Worm (Caenorhabditis elegans) whole organism, L3 larva: Measurements from ENCODE around the gene K02E11.4.

Experiments
- R02D3.7 ChIP-seq: fragments of 150-350 bp; optimal IDR thresholded peaks from 2 replicates; lab custom pipeline; 2014; ENCODE audit warnings: missing biosample characterization, missing genetic modification characterization
- aly-2 ChIP-seq: fragments of 150-350 bp; optimal IDR thresholded peaks from 2 replicates; lab custom pipeline; 2014; ENCODE audit warnings: missing biosample characterization, missing genetic modification characterization
- ceh-16 ChIP-seq: sonication (generic microtip); optimal IDR thresholded peaks from 2 replicates; lab custom pipeline; 2017; ENCODE audit warnings: missing biosample characterization, missing genetic modification characterization
- ceh-9 ChIP-seq: sonication (generic microtip); optimal IDR thresholded peaks from 2 replicates; lab custom pipeline; 2018; ENCODE audit warnings: missing biosample characterization, missing genetic modification characterization
- egl-27 ChIP-seq: sonication (generic microtip); optimal IDR thresholded peaks from 4 replicates; lab custom pipeline; 2017; ENCODE audit warnings: missing biosample characterization, missing genetic modification reagents, missing genetic modification characterization
- lin-15B ChIP-seq: fragments of 150-350 bp; optimal IDR thresholded peaks from 2 replicates; lab custom pipeline; 2014; ENCODE audit warnings: missing biosample characterization, missing genetic modification characterization
- lin-39 ChIP-seq: fragments of 150-350 bp; optimal IDR thresholded peaks from 2 replicates; lab custom pipeline; 2018; ENCODE audit warnings: missing biosample characterization, missing genetic modification reagents, missing genetic modification characterization
- nhr-11 ChIP-seq: fragments of 150-350 bp; optimal IDR thresholded peaks from 2 replicates; lab custom pipeline; 2014; ENCODE audit warnings: missing biosample characterization, missing genetic modification characterization
- nhr-76 ChIP-seq: fragments of 150-350 bp; sonication (generic microtip); optimal IDR thresholded peaks from 5 replicates; lab custom pipeline; 2014; ENCODE audit warnings: missing biosample characterization, missing genetic modification characterization
- skn-1 ChIP-seq: fragments of 150-350 bp; optimal IDR thresholded peaks from 2 replicates; lab custom pipeline; 2014; ENCODE audit warnings: missing biosample characterization, missing genetic modification characterization
- snpc-4 ChIP-seq: fragments of 150-350 bp; optimal IDR thresholded peaks from 2 replicates; lab custom pipeline; 2014; ENCODE audit warnings: missing biosample characterization, missing genetic modification characterization
- tbx-2 ChIP-seq: sonication (generic microtip); optimal IDR thresholded peaks from 2 replicates; lab custom pipeline; 2016; ENCODE audit warnings: mild to moderate bottlenecking, missing genetic modification characterization, missing compliant biosample characterization
- unc-39 ChIP-seq: sonication (generic microtip); optimal IDR thresholded peaks from 4 replicates; lab custom pipeline; 2017; ENCODE audit warnings: missing biosample characterization, missing genetic modification characterization
- zag-1 ChIP-seq: fragments of 150-350 bp; optimal IDR thresholded peaks from 2 replicates; lab custom pipeline; 2014; ENCODE audit warnings: missing biosample characterization, missing genetic modification characterization

ce11 chrV:14231656-14232055 lies 16.3 kb downstream of the K02E11.4 start:
- TF ChIP-seq nhr-11 (tag; lab: Kevin White, UChicago) (no peak), egl-27 (no peak), aly-2 (no peak), snpc-4 (tag; lab: Kevin White, UChicago) (no peak), zag-1 (tag; lab: Kevin White, UChicago) (no peak), lin-15B (tag; lab: Kevin White, UChicago) (no peak), ceh-9 (tag; lab: Kevin White, UChicago) (no peak), unc-39 (no peak), lin-39 (tag; lab: Kevin White, UChicago) (no peak), ceh-16 (tag; lab: Kevin White, UChicago) (no peak), skn-1 (tag; lab: Kevin White, UChicago) (no peak), tbx-2 (tag; lab: Kevin White, UChicago) (no peak), R02D3.7 (tag; lab: Kevin White, UChicago) (no peak), nhr-76 (tag; lab: Kevin White, UChicago) (no peak)
